Worm (Caenorhabditis elegans) whole organism, early embryonic: Measurements from ENCODE around the gene hil-6.

Source experiments
- B0310.2 ChIP-seq: sonication (generic microtip); optimal IDR thresholded peaks from 2 replicates; lab custom pipeline; 2016; ENCODE audit warnings: mild to moderate bottlenecking, missing genetic modification characterization, missing compliant biosample characterization
- F13C5.2 ChIP-seq: sonication (generic microtip); optimal IDR thresholded peaks from 2 replicates; lab custom pipeline; 2017; ENCODE audit warnings: mild to moderate bottlenecking, missing genetic modification characterization, inconsistent platforms, missing compliant biosample characterization
- aly-1 ChIP-seq: sonication (generic microtip); optimal IDR thresholded peaks from 2 replicates; lab custom pipeline; 2016; ENCODE audit warnings: missing genetic modification characterization, missing compliant biosample characterization
- ama-1 ChIP-seq: fragments of 150-350 bp; optimal IDR thresholded peaks from 2 replicates; lab custom pipeline; 2014
- ceh-13 ChIP-seq: fragments of 200-800 bp; sonication (Bioruptor generic); optimal IDR thresholded peaks from 2 replicates; lab custom pipeline; 2018; ENCODE audit warnings: mild to moderate bottlenecking, missing genetic modification characterization, missing compliant biosample characterization
- ceh-36 ChIP-seq: sonication (generic microtip); optimal IDR thresholded peaks from 2 replicates; lab custom pipeline; 2016; ENCODE audit warnings: missing genetic modification characterization, inconsistent platforms, missing compliant biosample characterization
- ets-7 ChIP-seq: sonication (generic microtip); optimal IDR thresholded peaks from 2 replicates; lab custom pipeline; 2016; ENCODE audit warnings: missing genotype, missing genetic modification characterization, missing compliant biosample characterization
- flt-1 ChIP-seq: fragments of 200-800 bp; sonication (Bioruptor generic); IDR thresholded peaks from 2 replicates; pipeline ENCODE4 v1.3.6; 2022; ENCODE audit warnings: missing genetic modification characterization, missing compliant biosample characterization
- hmg-4 ChIP-seq: fragments of 200-800 bp; sonication (Bioruptor generic); optimal IDR thresholded peaks from 2 replicates; lab custom pipeline; 2018; ENCODE audit warnings: mild to moderate bottlenecking, missing genetic modification characterization, missing compliant biosample characterization
- pes-1 ChIP-seq: fragments of 200-800 bp; sonication (Bioruptor generic); IDR thresholded peaks from 2 replicates; pipeline ENCODE4 v1.3.6; 2022; ENCODE audit warnings: missing genetic modification reagents, missing genetic modification characterization, missing compliant biosample characterization
- sea-1 ChIP-seq: fragments of 200-800 bp; sonication (Bioruptor generic); conservative IDR thresholded peaks from 2 replicates; pipeline ENCODE4 v1.3.6; 2022; ENCODE audit warnings: missing genetic modification characterization, missing compliant biosample characterization

DNA sequence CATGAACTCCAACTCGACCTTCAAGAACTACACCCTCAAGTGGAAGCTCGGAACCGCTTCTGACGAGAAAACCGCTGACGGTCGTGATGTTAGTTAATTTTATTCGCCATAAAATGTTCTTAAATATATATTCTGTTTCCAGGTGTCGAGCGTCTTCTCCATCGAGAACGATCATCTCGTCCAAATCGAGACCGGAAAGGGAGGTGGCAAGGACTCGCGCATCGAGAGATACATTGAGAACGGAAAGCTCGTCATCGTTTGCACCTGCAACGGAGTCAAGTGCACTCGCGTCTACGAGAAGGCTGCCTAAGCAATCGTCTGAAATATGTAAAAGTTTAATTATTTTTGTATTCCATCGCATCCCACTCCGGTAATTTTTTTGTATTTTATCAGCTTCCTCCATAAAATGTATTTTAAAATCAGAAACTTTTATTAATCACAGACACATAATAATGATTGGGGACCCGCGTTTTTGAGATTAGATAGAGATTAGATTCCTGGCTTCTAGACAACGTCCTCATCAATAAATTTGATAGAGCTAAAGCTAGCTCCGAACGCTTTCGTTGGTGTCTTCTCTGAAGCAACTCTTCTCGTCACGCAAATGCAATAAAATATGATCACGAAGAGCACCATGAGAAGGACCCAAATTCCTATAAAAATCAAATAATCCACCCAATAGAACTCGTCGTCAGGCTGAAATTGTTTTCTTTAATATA is 37.5 kb upstream of the hil-6 start:
- TF ChIP-seq flt-1 (GFP tag; lab: Robert Waterston, UW) (no peak), ets-7 (tag; lab: Kevin White, UChicago) (no peak), ama-1 (lab: Kevin White, UChicago) (no peak), F13C5.2 (tag; lab: Kevin White, UChicago) (no peak), hmg-4 (GFP tag; lab: Kevin White, UChicago) (no peak), ceh-36 (tag; lab: Kevin White, UChicago) (no peak), B0310.2 (no peak), pes-1 (GFP tag; lab: Robert Waterston, UW) (no peak), sea-1 (no peak), aly-1 (tag; lab: Kevin White, UChicago) (no peak), ceh-13 (GFP tag; lab: Kevin White, UChicago) (no peak)
